Worm (Caenorhabditis elegans): ENCODE measurements around the gene M117.6.

M117.6 gene

DNA sequence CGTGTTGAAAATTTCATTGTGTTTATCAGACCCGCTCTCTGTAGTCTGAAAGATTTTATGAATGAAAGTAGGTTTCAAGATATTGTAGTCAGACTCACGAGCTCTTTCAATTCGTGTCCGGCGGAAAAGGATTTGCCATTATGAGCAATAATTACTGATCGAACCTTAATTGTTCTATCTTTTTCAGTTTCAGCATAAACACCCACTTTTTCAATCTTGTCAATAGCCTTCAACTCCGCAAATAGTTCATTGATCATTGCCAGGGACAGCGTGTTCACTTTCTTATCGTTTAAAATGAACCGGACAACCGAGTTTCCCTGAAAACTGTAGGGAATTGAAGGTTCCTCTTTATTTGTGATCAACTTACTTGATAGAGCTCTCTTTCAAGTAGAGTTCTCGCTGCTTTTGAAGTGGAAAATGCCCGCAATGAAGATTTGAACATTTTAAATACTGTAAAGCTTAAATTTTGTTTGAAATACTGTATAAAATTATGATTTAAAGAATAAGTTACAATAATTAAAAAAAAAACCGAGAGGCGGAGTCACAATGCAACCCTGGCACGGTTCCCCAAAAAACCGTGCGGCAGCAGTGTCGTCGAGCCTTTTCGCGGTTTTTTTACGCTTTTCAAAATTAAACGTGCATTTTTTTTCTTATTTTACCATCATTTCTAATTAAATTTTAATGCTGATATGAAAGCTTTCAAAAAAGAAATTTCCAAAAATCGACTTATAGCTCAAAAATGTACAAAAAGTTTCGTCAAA lies 28.2 kb upstream of the M117.6 start, which contains the start of gene ech-2 (continued):
- no peak for TF ChIP-seq arid-1 (GFP tag; conservative IDR thresholded peaks at IDR 0.05)
- TF ChIP-seq daf-16 (GFP tag; optimal IDR thresholded peaks at IDR 0.05), result no peak
- peak; percentile 53 for TF ChIP-seq daf-16 (tag; optimal IDR thresholded peaks at IDR 0.05)
- no peak for TF ChIP-seq tra-1 (GFP tag; IDR thresholded peaks at IDR 0.05)
- TF ChIP-seq lir-3 (tag; optimal IDR thresholded peaks at IDR 0.05), result no peak
- TF ChIP-seq dpl-1 (GFP tag; optimal IDR thresholded peaks at IDR 0.05), result peak; percentile 42
- TF ChIP-seq hmg-1.1 (GFP tag; IDR thresholded peaks at IDR 0.05), result no peak
- TF ChIP-seq lsy-2 (tag; optimal IDR thresholded peaks at IDR 0.05), result peak in 1 of 2 experiments; percentile 43
- no peak for TF ChIP-seq duxl-1 (tag; optimal IDR thresholded peaks at IDR 0.05; ENCODE audit: poor library complexity)
- TF ChIP-seq zfp-3 (GFP tag; conservative IDR thresholded peaks at IDR 0.05), result no peak

DNA sequence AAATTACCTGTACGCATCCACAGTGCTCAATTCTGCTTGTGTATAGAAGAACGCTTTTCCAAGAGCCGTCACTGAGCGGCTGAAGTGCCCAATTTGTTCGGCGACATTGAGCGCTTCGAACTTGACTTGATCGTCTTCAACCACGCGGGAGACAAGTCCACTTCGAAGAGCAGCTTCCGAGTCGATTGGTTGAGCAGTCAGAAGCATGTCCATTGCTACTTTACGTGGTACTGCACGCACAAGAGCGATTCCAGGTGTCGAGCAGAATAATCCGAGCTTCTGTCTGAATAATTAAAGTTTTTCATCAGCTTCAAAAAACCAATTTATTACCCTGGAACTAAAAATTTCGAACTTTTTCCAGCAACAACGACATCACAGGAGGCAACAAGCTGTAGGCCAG lies 27.5 kb upstream of the M117.6 start:
- TF ChIP-seq tra-1 (GFP tag; IDR thresholded peaks at IDR 0.05), result no peak
- peak in 1 of 2 experiments; percentile 92 for TF ChIP-seq unc-62 (GFP tag; optimal IDR thresholded peaks at IDR 0.05 in 1 of 2)
- no peak for TF ChIP-seq unc-62 (tag; optimal IDR thresholded peaks at IDR 0.05)
- no peak for TF ChIP-seq lin-13 (GFP tag; optimal IDR thresholded peaks at IDR 0.05)
- TF ChIP-seq aha-1 (tag), result no peak

DNA sequence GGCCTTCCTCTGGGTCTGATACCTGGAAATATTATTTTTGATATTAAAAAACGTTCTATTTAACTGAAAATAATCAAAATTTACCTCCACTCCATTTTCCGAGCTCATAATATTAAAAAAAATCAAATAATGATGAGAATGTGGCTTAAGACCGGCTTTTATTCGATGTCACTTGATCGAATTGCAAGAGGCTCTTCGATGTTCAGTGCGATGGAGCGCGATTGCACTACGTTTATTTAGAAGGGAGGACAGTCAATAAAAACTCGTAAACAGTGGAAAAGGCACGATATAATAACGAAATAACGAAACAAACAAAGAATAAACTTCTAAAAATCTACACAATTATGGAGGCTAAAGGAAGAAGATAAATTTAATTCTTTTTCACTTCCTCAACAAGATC lies 26.9 kb upstream of the M117.6 start, which contains the start of gene tag-30:
Gene tag-30 (minus strand): TSS at position 383 of the 400 bp plus-strand sequence.
- TF ChIP-seq lim-7 (GFP tag; IDR thresholded peaks at IDR 0.05) (no peak), hlh-30 (tag; optimal IDR thresholded peaks at IDR 0.05; ENCODE audit: insufficient read depth) (peak; percentile 88), R02D3.7 (tag; optimal IDR thresholded peaks at IDR 0.05) (no peak), dpl-1 (GFP tag; optimal IDR thresholded peaks at IDR 0.05) (peak; percentile 62), ceh-44 (GFP tag; IDR thresholded peaks at IDR 0.05) (no peak), rbr-2 (tag; optimal IDR thresholded peaks at IDR 0.05) (peak; percentile 22), nhr-102 (tag; optimal IDR thresholded peaks at IDR 0.05) (no peak), daf-16 (GFP tag; optimal IDR thresholded peaks at IDR 0.05) (no peak), daf-16 (tag; optimal IDR thresholded peaks at IDR 0.05) (peak; percentile 79), dve-1 (tag; optimal IDR thresholded peaks at IDR 0.05; ENCODE audit: insufficient read depth) (peak; percentile 75), ztf-7 (tag; optimal IDR thresholded peaks at IDR 0.05) (no peak), hlh-11 (tag; optimal IDR thresholded peaks at IDR 0.05) (peak; percentile 36), pha-4 (GFP tag; IDR thresholded peaks at IDR 0.05) (peak; percentile 15; the same call in 1 of the 2 replicates), pha-4 (tag; optimal IDR thresholded peaks at IDR 0.05) (peak; percentile 91), ztf-11 (tag; optimal IDR thresholded peaks at IDR 0.05) (no peak), ceh-28 (tag; optimal IDR thresholded peaks at IDR 0.05) (no peak), nhr-11 (tag; optimal IDR thresholded peaks at IDR 0.05) (peak; percentile 39), mes-2 (tag; optimal IDR thresholded peaks at IDR 0.05; ENCODE audit: poor library complexity, severe bottlenecking) (peak; percentile 60), mep-1 (tag; optimal IDR thresholded peaks at IDR 0.05) (peak; percentile 61), pqm-1 (tag; optimal IDR thresholded peaks at IDR 0.05) (no peak), ama-1 (optimal IDR thresholded peaks at IDR 0.05) (peak; percentile 3), lin-38 (GFP tag; IDR thresholded peaks at IDR 0.05) (peak; percentile 93), lsy-2 (tag; optimal IDR thresholded peaks at IDR 0.05) (peak in 1 of 2 experiments; percentile 74), nhr-77 (tag; optimal IDR thresholded peaks at IDR 0.05) (peak; percentile 46), hmg-1.1 (GFP tag; IDR thresholded peaks at IDR 0.05) (0 out of 2 replicates have a peak, but pooled peaks have one; percentile 43)

DNA sequence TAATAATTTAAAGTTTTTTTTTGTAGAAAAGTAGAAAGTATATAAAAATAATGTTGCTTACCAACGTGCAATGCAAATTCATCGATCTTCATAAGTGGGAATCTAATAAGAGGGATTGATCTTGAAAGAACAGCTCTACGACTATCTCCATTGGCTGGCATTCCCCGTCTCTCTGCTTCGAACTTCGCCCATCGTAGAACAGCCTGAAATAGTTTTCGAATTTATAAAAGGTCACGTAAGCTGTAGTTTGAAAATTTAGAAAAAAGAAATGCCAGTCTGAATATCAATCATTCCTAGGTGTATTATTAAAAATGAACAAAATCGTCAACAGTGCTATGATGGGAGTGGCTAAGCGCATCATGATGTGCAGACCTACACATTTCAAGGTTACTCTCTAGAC lies 24.0 kb upstream of the M117.6 start, which contains the start of gene F38H4.5:
Gene F38H4.5 (plus strand): TSS at position 301 of the 400 bp plus-strand sequence.
- TF ChIP-seq spr-3 (GFP tag; optimal IDR thresholded peaks at IDR 0.05) (no peak), madf-5 (GFP tag; IDR thresholded peaks at IDR 0.05) (no peak), lin-38 (GFP tag; IDR thresholded peaks at IDR 0.05) (no peak), ztf-11 (tag; optimal IDR thresholded peaks at IDR 0.05) (no peak), tra-1 (GFP tag; IDR thresholded peaks at IDR 0.05) (no peak), F49E8.2 (tag; optimal IDR thresholded peaks at IDR 0.05; ENCODE audit: borderline replicate concordance) (no peak), hif-1 (tag; optimal IDR thresholded peaks at IDR 0.05) (no peak), Y75B8A.6 (GFP tag; IDR thresholded peaks at IDR 0.05) (no peak), ama-1 (optimal IDR thresholded peaks at IDR 0.05) (no peak), nhr-6 (tag; optimal IDR thresholded peaks at IDR 0.05) (no peak), zag-1 (tag; optimal IDR thresholded peaks at IDR 0.05) (no peak), mxl-2 (GFP tag; conservative IDR thresholded peaks at IDR 0.05) (no peak), fkh-10 (GFP tag; optimal IDR thresholded peaks at IDR 0.05) (no peak), mxl-3 (GFP tag; optimal IDR thresholded peaks at IDR 0.05) (no peak), nhr-41 (GFP tag; IDR thresholded peaks at IDR 0.05) (no peak), unc-130 (GFP tag; optimal IDR thresholded peaks at IDR 0.05) (no peak)
